Worm (Caenorhabditis elegans) whole organism, early embryonic: Measurements from ENCODE around the gene F32E10.5.

Experiments used
- B0310.2 ChIP-seq: sonication (generic microtip); optimal IDR thresholded peaks from 2 replicates; lab custom pipeline; 2016; ENCODE audit warnings: mild to moderate bottlenecking, missing genetic modification characterization, missing compliant biosample characterization
- F13C5.2 ChIP-seq: sonication (generic microtip); optimal IDR thresholded peaks from 2 replicates; lab custom pipeline; 2017; ENCODE audit warnings: mild to moderate bottlenecking, missing genetic modification characterization, inconsistent platforms, missing compliant biosample characterization
- aly-1 ChIP-seq: sonication (generic microtip); optimal IDR thresholded peaks from 2 replicates; lab custom pipeline; 2016; ENCODE audit warnings: missing genetic modification characterization, missing compliant biosample characterization
- ama-1 ChIP-seq: fragments of 150-350 bp; optimal IDR thresholded peaks from 2 replicates; lab custom pipeline; 2014
- ceh-13 ChIP-seq: fragments of 200-800 bp; sonication (Bioruptor generic); optimal IDR thresholded peaks from 2 replicates; lab custom pipeline; 2018; ENCODE audit warnings: mild to moderate bottlenecking, missing genetic modification characterization, missing compliant biosample characterization
- ceh-36 ChIP-seq: sonication (generic microtip); optimal IDR thresholded peaks from 2 replicates; lab custom pipeline; 2016; ENCODE audit warnings: missing genetic modification characterization, inconsistent platforms, missing compliant biosample characterization
- ets-7 ChIP-seq: sonication (generic microtip); optimal IDR thresholded peaks from 2 replicates; lab custom pipeline; 2016; ENCODE audit warnings: missing genotype, missing genetic modification characterization, missing compliant biosample characterization
- flt-1 ChIP-seq: fragments of 200-800 bp; sonication (Bioruptor generic); IDR thresholded peaks from 2 replicates; pipeline ENCODE4 v1.3.6; 2022; ENCODE audit warnings: missing genetic modification characterization, missing compliant biosample characterization
- hmbx-1 ChIP-seq: sonication (generic microtip); optimal IDR thresholded peaks from 2 replicates; lab custom pipeline; 2016; ENCODE audit warnings: mild to moderate bottlenecking, missing genetic modification characterization, missing compliant biosample characterization
- hmg-4 ChIP-seq: fragments of 200-800 bp; sonication (Bioruptor generic); optimal IDR thresholded peaks from 2 replicates; lab custom pipeline; 2018; ENCODE audit warnings: mild to moderate bottlenecking, missing genetic modification characterization, missing compliant biosample characterization
- hnd-1 ChIP-seq: sonication (generic microtip); optimal IDR thresholded peaks from 2 replicates; lab custom pipeline; 2016; ENCODE audit warnings: missing genetic modification characterization, missing compliant biosample characterization
- pes-1 ChIP-seq: fragments of 200-800 bp; sonication (Bioruptor generic); IDR thresholded peaks from 2 replicates; pipeline ENCODE4 v1.3.6; 2022; ENCODE audit warnings: missing genetic modification reagents, missing genetic modification characterization, missing compliant biosample characterization
- scrt-1 ChIP-seq: fragments of 200-800 bp; sonication (Bioruptor generic); IDR thresholded peaks from 2 replicates; pipeline ENCODE4 v1.3.6; 2022; ENCODE audit warnings: missing genetic modification characterization, missing compliant biosample characterization
- sea-1 ChIP-seq: fragments of 200-800 bp; sonication (Bioruptor generic); conservative IDR thresholded peaks from 2 replicates; pipeline ENCODE4 v1.3.6; 2022; ENCODE audit warnings: missing genetic modification characterization, missing compliant biosample characterization
- tbx-11 ChIP-seq: fragments of 200-800 bp; sonication (Bioruptor generic); IDR thresholded peaks from 2 replicates; pipeline ENCODE4 v1.3.6; 2022; ENCODE audit warnings: missing genetic modification characterization, missing compliant biosample characterization
- tbx-37 ChIP-seq: fragments of 200-800 bp; sonication (Bioruptor generic); conservative IDR thresholded peaks from 2 replicates; pipeline ENCODE4 v1.3.6; 2022; ENCODE audit warnings: missing genetic modification reagents, missing genetic modification characterization, missing compliant biosample characterization
- tra-4 ChIP-seq: sonication (generic microtip); optimal IDR thresholded peaks from 2 replicates; lab custom pipeline; 2017; ENCODE audit warnings: missing genetic modification characterization, missing compliant biosample characterization

The F32E10.5 gene

ce11 chrIV:7578281-7578680 is at the start of gene F32E10.5:
F32E10.5 (minus strand) TSS chrIV:7578381.
- TF ChIP-seq sea-1 (GFP tag; lab: Robert Waterston, UW), result no peak
- no peak for TF ChIP-seq scrt-1 (GFP tag; lab: Robert Waterston, UW)
- TF ChIP-seq pes-1, result no peak
- no peak for TF ChIP-seq F13C5.2 (tag; lab: Kevin White, UChicago)
- no peak for TF ChIP-seq ceh-36 (tag; lab: Kevin White, UChicago)
- no peak for TF ChIP-seq hmbx-1 (tag; lab: Kevin White, UChicago)
- no peak for TF ChIP-seq flt-1 (GFP tag; lab: Robert Waterston, UW)
- TF ChIP-seq ets-7 (tag; lab: Kevin White, UChicago), result no peak
- TF ChIP-seq ama-1 (lab: Kevin White, UChicago), result no peak
- no peak for TF ChIP-seq tbx-37 (GFP tag; lab: Robert Waterston, UW)
- no peak for TF ChIP-seq hmg-4
- no peak for TF ChIP-seq B0310.2
- TF ChIP-seq ceh-13, result no peak
- TF ChIP-seq tbx-11, result no peak
- no peak for TF ChIP-seq tra-4 (tag; lab: Kevin White, UChicago)
- TF ChIP-seq aly-1 (tag; lab: Kevin White, UChicago), result no peak
- TF ChIP-seq hnd-1 (tag; lab: Kevin White, UChicago), result no peak

- TF ChIP-seq pes-1, result no peak
These were observed 45.7 kb upstream of the F32E10.5 start for ce11 chrIV:7623868-7624267.

- no peak for TF ChIP-seq pes-1
- no peak for TF ChIP-seq hnd-1 (tag; lab: Kevin White, UChicago)
- no peak for TF ChIP-seq tbx-37 (GFP tag; lab: Robert Waterston, UW)
- TF ChIP-seq aly-1 (tag; lab: Kevin White, UChicago), result no peak
- no peak for TF ChIP-seq ama-1 (lab: Kevin White, UChicago)
- TF ChIP-seq B0310.2, result no peak
- TF ChIP-seq ceh-13, result no peak
- TF ChIP-seq tbx-11, result no peak
- no peak for TF ChIP-seq ets-7 (tag; lab: Kevin White, UChicago)
- no peak for TF ChIP-seq F13C5.2 (tag; lab: Kevin White, UChicago)
- TF ChIP-seq tra-4 (tag; lab: Kevin White, UChicago), result no peak
- no peak for TF ChIP-seq flt-1 (GFP tag; lab: Robert Waterston, UW)
- no peak for TF ChIP-seq scrt-1 (GFP tag; lab: Robert Waterston, UW)
- TF ChIP-seq hmg-4, result no peak
- TF ChIP-seq hmbx-1 (tag; lab: Kevin White, UChicago), result no peak
- no peak for TF ChIP-seq sea-1 (GFP tag; lab: Robert Waterston, UW)
- TF ChIP-seq ceh-36 (tag; lab: Kevin White, UChicago), result no peak
These were observed 44.9 kb upstream of the F32E10.5 start for ce11 chrIV:7623078-7623477.

- TF ChIP-seq tbx-37 (GFP tag; lab: Robert Waterston, UW) (no peak), tbx-11 (no peak), B0310.2 (no peak), sea-1 (GFP tag; lab: Robert Waterston, UW) (no peak), ceh-13 (no peak), hmg-4 (no peak)
These were observed 42.3 kb upstream of the F32E10.5 start for ce11 chrIV:7620450-7620849.

- TF ChIP-seq ceh-13 (no peak), hmbx-1 (tag; lab: Kevin White, UChicago) (no peak), sea-1 (GFP tag; lab: Robert Waterston, UW) (0 out of 2 replicates have a peak, but pooled peaks have one; percentile 9), pes-1 (no peak), tbx-11 (0 out of 2 replicates have a peak, but pooled peaks have one; percentile 21)
These were observed 41.1 kb upstream of the F32E10.5 start for ce11 chrIV:7619261-7619660.

ce11 chrIV:7612523-7612922 is 34.3 kb upstream of the F32E10.5 start:
- TF ChIP-seq ama-1 (lab: Kevin White, UChicago) (no peak), tbx-11 (no peak), ets-7 (tag; lab: Kevin White, UChicago) (no peak), ceh-13 (no peak), scrt-1 (GFP tag; lab: Robert Waterston, UW) (no peak), F13C5.2 (tag; lab: Kevin White, UChicago) (no peak), hmbx-1 (tag; lab: Kevin White, UChicago) (no peak), B0310.2 (no peak), ceh-36 (tag; lab: Kevin White, UChicago) (no peak), pes-1 (no peak), sea-1 (GFP tag; lab: Robert Waterston, UW) (no peak), flt-1 (GFP tag; lab: Robert Waterston, UW) (no peak)

ce11 chrIV:7611396-7611795 is 33.2 kb upstream of the F32E10.5 start:
- TF ChIP-seq ets-7 (tag; lab: Kevin White, UChicago), result no peak
- TF ChIP-seq pes-1, result no peak
- TF ChIP-seq sea-1 (GFP tag; lab: Robert Waterston, UW), result no peak
- no peak for TF ChIP-seq ama-1 (lab: Kevin White, UChicago)
- TF ChIP-seq hmbx-1 (tag; lab: Kevin White, UChicago), result no peak
- no peak for TF ChIP-seq tbx-11
- no peak for TF ChIP-seq tbx-37 (GFP tag; lab: Robert Waterston, UW)
- TF ChIP-seq hmg-4, result no peak
- no peak for TF ChIP-seq B0310.2
- TF ChIP-seq scrt-1 (GFP tag; lab: Robert Waterston, UW), result no peak
- TF ChIP-seq ceh-13, result no peak
- TF ChIP-seq hnd-1 (tag; lab: Kevin White, UChicago), result no peak
- TF ChIP-seq tra-4 (tag; lab: Kevin White, UChicago), result no peak

ce11 chrIV:7608111-7608510 is 29.9 kb upstream of the F32E10.5 start:
- TF ChIP-seq scrt-1 (GFP tag; lab: Robert Waterston, UW) (no peak), hmg-4 (no peak), ceh-36 (tag; lab: Kevin White, UChicago) (no peak), ama-1 (lab: Kevin White, UChicago) (no peak), flt-1 (GFP tag; lab: Robert Waterston, UW) (no peak), tra-4 (tag; lab: Kevin White, UChicago) (no peak), sea-1 (GFP tag; lab: Robert Waterston, UW) (no peak), tbx-37 (GFP tag; lab: Robert Waterston, UW) (no peak), ets-7 (tag; lab: Kevin White, UChicago) (no peak), ceh-13 (no peak), aly-1 (tag; lab: Kevin White, UChicago) (no peak), tbx-11 (no peak), pes-1 (no peak), B0310.2 (no peak), hmbx-1 (tag; lab: Kevin White, UChicago) (no peak), hnd-1 (tag; lab: Kevin White, UChicago) (no peak), F13C5.2 (tag; lab: Kevin White, UChicago) (no peak)
